Worm (Caenorhabditis elegans) whole organism, L4 larva: ENCODE measurements around the gene D1005.6.

Experiments used
- ama-1 ChIP-seq: fragments of 150-350 bp; optimal IDR thresholded peaks from 2 replicates; lab custom pipeline; 2014; ENCODE audit warnings: inconsistent platforms, mixed read lengths
- attf-4 ChIP-seq: sonication (generic microtip); optimal IDR thresholded peaks from 3 replicates; lab custom pipeline; 2017; ENCODE audit warnings: missing biosample characterization, missing genetic modification characterization
- ceh-28 ChIP-seq: fragments of 150-350 bp; optimal IDR thresholded peaks from 2 replicates; lab custom pipeline; 2014; ENCODE audit warnings: missing biosample characterization, missing genetic modification reagents, missing genetic modification characterization
- lsy-2 ChIP-seq, 2 experiments: fragments of 150-350 bp in 1 of 2; sonication (generic microtip) in 1 of 2; optimal IDR thresholded peaks; 2 replicates each; lab custom pipeline; 2014 to 2017; ENCODE audit warnings: missing biosample characterization in 2 of 2, missing genetic modification characterization in 2 of 2
- pha-4 ChIP-seq, 2 experiments: fragments of 150-350 bp in 1 of 2; fragments of 200-800 bp in 1 of 2; sonication (Bioruptor generic) in 1 of 2; IDR thresholded peaks in 1 of 2; optimal IDR thresholded peaks in 1 of 2; 2 replicates each; pipeline versions ENCODE4 v1.3.6 to Lab custom; 2014 to 2022; ENCODE audit warnings: missing genetic modification characterization in 2 of 2, missing genetic modification reagents in 2 of 2, missing biosample characterization in 1 of 2, missing compliant biosample characterization in 1 of 2
- skn-1 ChIP-seq: fragments of 150-350 bp; optimal IDR thresholded peaks from 2 replicates; lab custom pipeline; 2014; ENCODE audit warnings: missing biosample characterization, missing genetic modification characterization
- tra-1 ChIP-seq: fragments of 200-800 bp; sonication (Bioruptor generic); IDR thresholded peaks from 2 replicates; pipeline ENCODE4 v1.3.6; 2022; ENCODE audit warnings: missing genetic modification reagents, missing genetic modification characterization, missing compliant biosample characterization
- ztf-11 ChIP-seq: fragments of 150-350 bp; optimal IDR thresholded peaks from 2 replicates; lab custom pipeline; 2014; ENCODE audit warnings: missing biosample characterization, missing genetic modification characterization

ce11 chrX:1478569-1478968, 14.0 kb upstream of the D1005.6 start:
- TF ChIP-seq attf-4 (tag; lab: Kevin White, UChicago) (no peak), ztf-11 (tag; lab: Kevin White, UChicago) (no peak), ceh-28 (tag; lab: Kevin White, UChicago) (no peak), skn-1 (tag; lab: Kevin White, UChicago) (no peak), tra-1 (GFP tag; lab: Robert Waterston, UW) (no peak), ama-1 (no peak), lsy-2 (tag; optimal IDR thresholded peaks at IDR 0.05; lab: Kevin White, UChicago) (no peak), pha-4 (GFP tag; IDR thresholded peaks at IDR 0.05; lab: Robert Waterston, UW) (no peak), pha-4 (tag; optimal IDR thresholded peaks at IDR 0.05; lab: Kevin White, UChicago) (no peak)
